Fruit fly (Drosophila melanogaster): Measurements from ENCODE around the gene SLIRP1.

SLIRP1 gene

dm6 chrX:21319202-21319772 lies at the start of gene SLIRP1, which contains the start of gene anox:
TSS of gene SLIRP1 (minus strand) at chrX:21319296.
TSS of gene anox (minus strand) at chrX:21319296.
- TF ChIP-seq Crg-1 (GFP tag; optimal IDR thresholded peaks at IDR 0.05) (peak; percentile 84), cnc (optimal IDR thresholded peaks at IDR 0.05) (no peak), CG7045 (GFP tag; optimal IDR thresholded peaks at IDR 0.05) (peak; percentile 65), CG7101 (tag; optimal IDR thresholded peaks at IDR 0.05) (peak; percentile 89), bab1 (GFP tag; optimal IDR thresholded peaks at IDR 0.05) (peak; percentile 81), pad (GFP tag; optimal IDR thresholded peaks at IDR 0.05) (peak; percentile 75), cic (GFP tag; optimal IDR thresholded peaks at IDR 0.05) (peak; percentile 76), Hr96 (GFP tag; optimal IDR thresholded peaks at IDR 0.05) (no peak), Mnt (GFP tag; optimal IDR thresholded peaks at IDR 0.05) (peak; percentile 56), CG1620 (GFP tag; optimal IDR thresholded peaks at IDR 0.05) (peak; percentile 83), CG11617 (GFP tag; optimal IDR thresholded peaks at IDR 0.05) (peak; percentile 80), toe (GFP tag; optimal IDR thresholded peaks at IDR 0.05) (peak; percentile 67), CG12768 (GFP tag; optimal IDR thresholded peaks at IDR 0.05) (peak; percentile 76), Clk (GFP tag; optimal IDR thresholded peaks at IDR 0.05) (peak; percentile 16), tj (GFP tag; optimal IDR thresholded peaks at IDR 0.05) (peak; percentile 85), ovo (GFP tag; optimal IDR thresholded peaks at IDR 0.05) (peak; percentile 55), CG5204 (GFP tag; optimal IDR thresholded peaks at IDR 0.05) (peak; percentile 77), kay (GFP tag; ENCODE audit: borderline replicate concordance) (no peak), CG33017 (tag; optimal IDR thresholded peaks at IDR 0.05) (peak; percentile 67), CG14711 (tag; optimal IDR thresholded peaks at IDR 0.05) (peak; percentile 82)

- TF ChIP-seq cnc (optimal IDR thresholded peaks at IDR 0.05) (no peak), kay (GFP tag; ENCODE audit: borderline replicate concordance) (no peak), CG11617 (GFP tag; optimal IDR thresholded peaks at IDR 0.05) (no peak), CG1620 (GFP tag; optimal IDR thresholded peaks at IDR 0.05) (peak; percentile 21), CG7101 (tag; optimal IDR thresholded peaks at IDR 0.05) (peak; percentile 20), bab1 (GFP tag; optimal IDR thresholded peaks at IDR 0.05) (no peak), CG5204 (GFP tag; optimal IDR thresholded peaks at IDR 0.05) (no peak), Mnt (GFP tag; optimal IDR thresholded peaks at IDR 0.05) (peak; percentile 73), CG14711 (tag; optimal IDR thresholded peaks at IDR 0.05) (peak; percentile 78), tj (GFP tag; optimal IDR thresholded peaks at IDR 0.05) (peak; percentile 93), CG12768 (GFP tag; optimal IDR thresholded peaks at IDR 0.05) (no peak), CG7045 (GFP tag; optimal IDR thresholded peaks at IDR 0.05) (no peak), toe (GFP tag; optimal IDR thresholded peaks at IDR 0.05) (no peak), ovo (GFP tag; optimal IDR thresholded peaks at IDR 0.05) (peak; percentile 94), Clk (GFP tag; optimal IDR thresholded peaks at IDR 0.05) (no peak), CG33017 (tag; optimal IDR thresholded peaks at IDR 0.05) (no peak), Hr96 (GFP tag; optimal IDR thresholded peaks at IDR 0.05) (no peak), pad (GFP tag; optimal IDR thresholded peaks at IDR 0.05) (peak; percentile 3), cic (GFP tag; optimal IDR thresholded peaks at IDR 0.05) (peak; percentile 69), Crg-1 (GFP tag; optimal IDR thresholded peaks at IDR 0.05) (no peak)
Observed at dm6 chrX:21368410-21368918, 49.4 kb upstream of the SLIRP1 start.

dm6 chrX:21367363-21368072 lies 48.4 kb upstream of the SLIRP1 start:
- TF ChIP-seq CG7045 (GFP tag; optimal IDR thresholded peaks at IDR 0.05) (peak; percentile 98), CG7101 (tag; optimal IDR thresholded peaks at IDR 0.05) (peak; percentile 99), CG5204 (GFP tag; optimal IDR thresholded peaks at IDR 0.05) (peak; percentile 98), CG14711 (tag; optimal IDR thresholded peaks at IDR 0.05) (peak; percentile 96), CG1620 (GFP tag; optimal IDR thresholded peaks at IDR 0.05) (peak; percentile 99), Crg-1 (GFP tag; optimal IDR thresholded peaks at IDR 0.05) (peak; percentile 99), ovo (GFP tag; optimal IDR thresholded peaks at IDR 0.05) (peak; percentile 99), kay (GFP tag; ENCODE audit: borderline replicate concordance) (peak; percentile 98), bab1 (GFP tag; optimal IDR thresholded peaks at IDR 0.05) (peak; percentile 99), CG11617 (GFP tag; optimal IDR thresholded peaks at IDR 0.05) (peak; percentile 100), CG12768 (GFP tag; optimal IDR thresholded peaks at IDR 0.05) (peak; percentile 99), CG33017 (tag; optimal IDR thresholded peaks at IDR 0.05) (peak; percentile 97), cnc (optimal IDR thresholded peaks at IDR 0.05) (peak; percentile 40 to 67), cic (GFP tag; optimal IDR thresholded peaks at IDR 0.05) (peak; percentile 93), Mnt (GFP tag; optimal IDR thresholded peaks at IDR 0.05) (peak; percentile 98), Clk (GFP tag; optimal IDR thresholded peaks at IDR 0.05) (peak; percentile 98), toe (GFP tag; optimal IDR thresholded peaks at IDR 0.05) (peak; percentile 98), pad (GFP tag; optimal IDR thresholded peaks at IDR 0.05) (peak; percentile 96), tj (GFP tag; optimal IDR thresholded peaks at IDR 0.05) (peak; percentile 96), Hr96 (GFP tag; optimal IDR thresholded peaks at IDR 0.05) (peak; percentile 100)

dm6 chrX:21366311-21366990 lies 47.4 kb upstream of the SLIRP1 start:
- TF ChIP-seq CG1620 (GFP tag; optimal IDR thresholded peaks at IDR 0.05) = peak; percentile 85
- peak; percentile 72 for TF ChIP-seq tj (GFP tag; optimal IDR thresholded peaks at IDR 0.05)
- peak; percentile 81 for TF ChIP-seq Crg-1 (GFP tag; optimal IDR thresholded peaks at IDR 0.05)
- peak; percentile 93 for TF ChIP-seq CG7045 (GFP tag; optimal IDR thresholded peaks at IDR 0.05)
- TF ChIP-seq CG14711 (tag; optimal IDR thresholded peaks at IDR 0.05) = peak; percentile 91
- TF ChIP-seq Clk (GFP tag; optimal IDR thresholded peaks at IDR 0.05) = peak; percentile 89
- peak; percentile 94 for TF ChIP-seq CG12768 (GFP tag; optimal IDR thresholded peaks at IDR 0.05)
- TF ChIP-seq kay (GFP tag; ENCODE audit: borderline replicate concordance) = no peak
- TF ChIP-seq ovo (GFP tag; optimal IDR thresholded peaks at IDR 0.05) = peak; percentile 71
- peak; percentile 56 for TF ChIP-seq CG5204 (GFP tag; optimal IDR thresholded peaks at IDR 0.05)
- peak; percentile 82 for TF ChIP-seq cic (GFP tag; optimal IDR thresholded peaks at IDR 0.05)
- TF ChIP-seq pad (GFP tag; optimal IDR thresholded peaks at IDR 0.05) = peak; percentile 93
- TF ChIP-seq CG11617 (GFP tag; optimal IDR thresholded peaks at IDR 0.05) = peak; percentile 95
- peak; percentile 74 for TF ChIP-seq toe (GFP tag; optimal IDR thresholded peaks at IDR 0.05)
- peak; percentile 95 for TF ChIP-seq CG33017 (tag; optimal IDR thresholded peaks at IDR 0.05)
- TF ChIP-seq Hr96 (GFP tag; optimal IDR thresholded peaks at IDR 0.05) = no peak
- TF ChIP-seq CG7101 (tag; optimal IDR thresholded peaks at IDR 0.05) = peak; percentile 97
- TF ChIP-seq Mnt (GFP tag; optimal IDR thresholded peaks at IDR 0.05) = peak; percentile 86
- TF ChIP-seq cnc (optimal IDR thresholded peaks at IDR 0.05) = no peak
- TF ChIP-seq bab1 (GFP tag; optimal IDR thresholded peaks at IDR 0.05) = peak; percentile 90

Data from whole organism, adult.